Fruit fly (Drosophila melanogaster): ENCODE data around the gene niki.
A peak's percentile ranks its signal among the peaks of the same experiment; 100 is the strongest.

- TF ChIP-seq cic (GFP tag; optimal IDR thresholded peaks at IDR 0.05) (no peak), CG7101 (tag; optimal IDR thresholded peaks at IDR 0.05) (no peak), toe (GFP tag; optimal IDR thresholded peaks at IDR 0.05) (no peak), CG1620 (GFP tag; optimal IDR thresholded peaks at IDR 0.05) (no peak), kay (GFP tag; ENCODE audit: borderline replicate concordance) (peak; percentile 81), CG12768 (GFP tag; optimal IDR thresholded peaks at IDR 0.05) (no peak), CG14711 (tag; optimal IDR thresholded peaks at IDR 0.05) (no peak), CG7045 (GFP tag; optimal IDR thresholded peaks at IDR 0.05) (no peak), Hr96 (GFP tag; optimal IDR thresholded peaks at IDR 0.05) (no peak), CG11617 (GFP tag; optimal IDR thresholded peaks at IDR 0.05) (no peak), Crg-1 (GFP tag; optimal IDR thresholded peaks at IDR 0.05) (no peak), tj (GFP tag; optimal IDR thresholded peaks at IDR 0.05) (no peak)
These were observed 15.7 kb downstream of the niki start for dm6 chr3R:24809576-24810279.

All from whole organism, adult.